Worm (Caenorhabditis elegans) whole organism, L4/young adult: ENCODE results near the gene gtap-2.

Experiments used
- W03F9.2 ChIP-seq: fragments of 150-350 bp; optimal IDR thresholded peaks from 2 replicates; lab custom pipeline; 2014; ENCODE audit warnings: missing biosample characterization, missing genetic modification characterization
- him-1 ChIP-seq: sonication (generic microtip); optimal IDR thresholded peaks from 2 replicates; lab custom pipeline; 2016; ENCODE audit warnings: missing genotype, missing genetic modification reagents, missing genetic modification characterization, missing compliant biosample characterization

DNA sequence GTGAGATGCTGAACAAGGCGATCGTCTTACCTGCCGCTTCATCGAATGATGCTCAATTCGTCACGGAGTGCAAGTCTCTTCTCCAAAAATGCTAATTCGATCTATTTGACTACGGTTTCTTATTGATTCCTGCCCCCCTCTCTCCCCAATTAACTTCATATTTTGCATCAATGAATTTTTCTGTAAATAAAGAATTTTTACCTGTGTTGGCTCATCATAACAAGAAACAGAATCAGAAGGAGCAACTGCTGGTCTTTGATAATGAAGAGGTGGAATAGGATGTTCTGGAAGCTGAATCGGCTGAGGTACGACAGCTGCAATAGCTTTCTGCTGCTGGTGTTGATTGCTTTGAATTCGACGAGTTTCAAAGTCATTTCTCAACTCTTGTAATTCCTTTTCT lies 48.2 kb upstream of the gtap-2 start:
- TF ChIP-seq him-1 (tag; lab: Kevin White, UChicago) (no peak), W03F9.2 (no peak)
